Worm (Caenorhabditis elegans): ENCODE results near the gene ZC190.5.

DNA sequence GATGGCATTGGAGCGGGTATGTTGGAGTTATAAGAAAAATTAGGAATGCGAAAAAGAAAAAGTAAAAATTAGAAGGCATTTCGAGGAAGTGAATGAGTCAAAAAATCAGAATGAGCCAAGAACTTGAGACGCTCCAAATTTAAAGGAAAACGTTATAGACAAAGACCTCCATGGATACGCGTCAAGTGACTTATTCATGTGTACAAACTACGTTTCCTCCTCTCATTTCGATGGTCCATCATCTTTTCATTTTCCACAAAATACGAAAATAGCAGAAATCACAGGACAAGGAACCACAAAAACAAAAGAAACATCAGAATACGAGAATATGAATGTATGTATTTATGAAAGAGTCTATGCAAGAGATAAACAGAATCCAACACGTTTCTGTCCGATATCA, 32.1 kb downstream of the ZC190.5 start, which contains the start of gene F28A12.3:
- no peak for TF ChIP-seq nhr-77 (tag; optimal IDR thresholded peaks at IDR 0.05)
- TF ChIP-seq lin-39 (tag; optimal IDR thresholded peaks at IDR 0.05), result no peak
- TF ChIP-seq fos-1 (tag; optimal IDR thresholded peaks at IDR 0.05), result no peak
- TF ChIP-seq mab-5 (tag; optimal IDR thresholded peaks at IDR 0.05), result no peak
- no peak for TF ChIP-seq ztf-1 (GFP tag; conservative IDR thresholded peaks at IDR 0.05)
- no peak for TF ChIP-seq lsy-2 (tag; optimal IDR thresholded peaks at IDR 0.05)
- no peak for TF ChIP-seq lin-13 (GFP tag; optimal IDR thresholded peaks at IDR 0.05)
- TF ChIP-seq mdl-1 (tag; optimal IDR thresholded peaks at IDR 0.05), result no peak
- TF ChIP-seq unc-62 (GFP tag; optimal IDR thresholded peaks at IDR 0.05), result no peak

Measured in whole organism, L2 larva.